Fruit fly (Drosophila melanogaster) whole organism, embryonic: ENCODE measurements around the gene CG1575.
A peak's percentile ranks its signal among the peaks of the same experiment; 100 is the strongest.

Experiments
- Antp ChIP-seq: fragments of 200-800 bp; sonication (Bioruptor generic); optimal IDR thresholded peaks from 3 replicates; lab custom pipeline; 2016; ENCODE audit warnings: missing biosample characterization, missing genetic modification characterization
- CG11085 ChIP-seq: fragments of 200-800 bp; sonication (Bioruptor generic); IDR thresholded peaks from 2 replicates; pipeline ENCODE4 v1.3.6; 2022; ENCODE audit warnings: missing biosample characterization, missing genetic modification characterization
- CG11398 ChIP-seq: fragments of 200-800 bp; sonication (Bioruptor generic); optimal IDR thresholded peaks from 2 replicates; lab custom pipeline; 2016; ENCODE audit warnings: missing biosample characterization, missing genetic modification characterization
- CG12744 ChIP-seq: fragments of 200-800 bp; sonication (Bioruptor generic); optimal IDR thresholded peaks from 2 replicates; lab custom pipeline; 2016; ENCODE audit warnings: missing biosample characterization, missing genetic modification characterization
- CG14014 ChIP-seq: fragments of 200-800 bp; sonication (Bioruptor generic); IDR thresholded peaks from 2 replicates; pipeline ENCODE4 v1.3.6; 2022; ENCODE audit warnings: missing biosample characterization, missing genetic modification characterization
- CG14710 ChIP-seq: fragments of 200-800 bp; sonication (Bioruptor generic); optimal IDR thresholded peaks from 3 replicates; lab custom pipeline; 2019; ENCODE audit warnings: missing biosample characterization, mild to moderate bottlenecking, missing genetic modification characterization, moderate library complexity
- CG14965 ChIP-seq: fragments of 200-800 bp; sonication (Bioruptor generic); optimal IDR thresholded peaks from 2 replicates; lab custom pipeline; 2016; ENCODE audit warnings: missing biosample characterization, missing genetic modification characterization, borderline replicate concordance
- CG15073 ChIP-seq: fragments of 200-800 bp; sonication (Bioruptor generic); optimal IDR thresholded peaks from 2 replicates; lab custom pipeline; 2016; ENCODE audit warnings: missing biosample characterization, missing genetic modification characterization
- CG1603 ChIP-seq: fragments of 200-800 bp; sonication (Bioruptor generic); optimal IDR thresholded peaks from 2 replicates; lab custom pipeline; 2019; ENCODE audit warnings: missing biosample characterization, mild to moderate bottlenecking, missing genetic modification characterization, moderate library complexity
- CG16779 ChIP-seq: fragments of 200-800 bp; sonication (Bioruptor generic); IDR thresholded peaks from 2 replicates; pipeline ENCODE4 v1.3.6; 2022; ENCODE audit warnings: missing biosample characterization, missing genetic modification characterization
- CG17359 ChIP-seq: fragments of 200-800 bp; sonication (Bioruptor generic); optimal IDR thresholded peaks from 3 replicates; lab custom pipeline; 2018; ENCODE audit warnings: missing biosample characterization, mild to moderate bottlenecking, missing genetic modification characterization, moderate library complexity
- CG17612 ChIP-seq: fragments of 200-800 bp; sonication (Bioruptor generic); IDR thresholded peaks from 2 replicates; pipeline ENCODE4 v1.3.6; 2022; ENCODE audit warnings: missing biosample characterization, missing genetic modification characterization
- CG2129 ChIP-seq: fragments of 200-800 bp; sonication (Bioruptor generic); IDR thresholded peaks from 2 replicates; pipeline ENCODE4 v1.3.6; 2022; ENCODE audit warnings: missing biosample characterization, missing genetic modification characterization; ENCODE audit not compliant: partially characterized antibody
- CG2199 ChIP-seq: fragments of 200-800 bp; sonication (Bioruptor generic); IDR thresholded peaks from 3 replicates; pipeline ENCODE4 v1.3.6; 2022; ENCODE audit warnings: missing biosample characterization, missing genetic modification characterization
- CG2889 ChIP-seq: fragments of 200-800 bp; sonication (Bioruptor generic); IDR thresholded peaks from 3 replicates; pipeline ENCODE4 v1.3.6; 2022; ENCODE audit warnings: missing biosample characterization, missing genetic modification characterization
- CG33557 ChIP-seq: fragments of 200-800 bp; sonication (Bioruptor generic); optimal IDR thresholded peaks from 2 replicates; lab custom pipeline; 2019; ENCODE audit warnings: missing biosample characterization, mild to moderate bottlenecking, missing genetic modification characterization, moderate library complexity
- CG5180 ChIP-seq: fragments of 200-800 bp; sonication (Bioruptor generic); optimal IDR thresholded peaks from 3 replicates; lab custom pipeline; 2017; ENCODE audit warnings: missing biosample characterization, missing genetic modification characterization, mild to moderate bottlenecking, moderate library complexity, missing genetic modification reagents
- CG6272 ChIP-seq: fragments of 200-800 bp; sonication (Bioruptor generic); IDR thresholded peaks from 2 replicates; pipeline ENCODE4 v1.3.6; 2022; ENCODE audit warnings: missing biosample characterization, missing genetic modification characterization
- CG7271 ChIP-seq: fragments of 200-800 bp; sonication (Bioruptor generic); optimal IDR thresholded peaks from 2 replicates; lab custom pipeline; 2018; ENCODE audit warnings: missing biosample characterization, mild to moderate bottlenecking, missing genetic modification characterization, moderate library complexity
- CG7556 ChIP-seq: fragments of 200-800 bp; sonication (Bioruptor generic); optimal IDR thresholded peaks from 2 replicates; lab custom pipeline; 2017; ENCODE audit warnings: missing biosample characterization, mild to moderate bottlenecking, missing genetic modification characterization
- CG8281 ChIP-seq: fragments of 200-800 bp; sonication (Bioruptor generic); optimal IDR thresholded peaks from 2 replicates; lab custom pipeline; 2018; ENCODE audit warnings: missing biosample characterization, mild to moderate bottlenecking, missing genetic modification characterization, moderate library complexity
- CG8924 ChIP-seq: fragments of 200-800 bp; optimal IDR thresholded peaks from 3 replicates; lab custom pipeline; 2019; ENCODE audit warnings: missing biosample characterization, mild to moderate bottlenecking, missing genetic modification characterization, moderate library complexity
- CG8944 ChIP-seq: fragments of 200-800 bp; sonication (Bioruptor generic); optimal IDR thresholded peaks from 3 replicates; lab custom pipeline; 2016; ENCODE audit warnings: missing biosample characterization, missing genetic modification characterization
- CG9817 ChIP-seq: fragments of 200-800 bp; sonication (Bioruptor generic); optimal IDR thresholded peaks from 2 replicates; lab custom pipeline; 2018; ENCODE audit warnings: missing biosample characterization, mild to moderate bottlenecking, missing genetic modification characterization, moderate library complexity
- CHES-1-like ChIP-seq: fragments of 200-800 bp; sonication (Bioruptor generic); optimal IDR thresholded peaks from 2 replicates; lab custom pipeline; 2016; ENCODE audit warnings: missing biosample characterization, missing genetic modification characterization
- CrebB ChIP-seq: fragments of 200-800 bp; sonication (Bioruptor generic); optimal IDR thresholded peaks from 3 replicates; lab custom pipeline; 2018; ENCODE audit warnings: missing biosample characterization, mild to moderate bottlenecking, missing genetic modification characterization
- D ChIP-seq, 2 experiments: fragments of 200-800 bp in 1 of 2; fragments of >200 bp in 1 of 2; sonication (Bioruptor generic) in 1 of 2; optimal IDR thresholded peaks; 2 replicates in 1 of 2; 3 replicates in 1 of 2; lab custom pipeline; 2017; ENCODE audit warnings: mild to moderate bottlenecking in 1 of 2, missing biosample characterization in 1 of 2, missing genetic modification characterization in 1 of 2, missing genetic modification reagents in 1 of 2
- D19A ChIP-seq: fragments of 200-800 bp; optimal IDR thresholded peaks from 3 replicates; lab custom pipeline; 2019; ENCODE audit warnings: missing biosample characterization, mild to moderate bottlenecking, missing genetic modification characterization, moderate library complexity
- Dfd ChIP-seq, 2 experiments: fragments of >200 bp; optimal IDR thresholded peaks; 2 replicates each; lab custom pipeline; 2017; ENCODE audit warnings: missing biosample characterization in 2 of 2, missing genetic modification characterization in 2 of 2
- Dip3 ChIP-seq: fragments of 200-800 bp; sonication (Bioruptor generic); optimal IDR thresholded peaks from 3 replicates; lab custom pipeline; 2016; ENCODE audit warnings: missing biosample characterization, missing genetic modification characterization
- E2f2 ChIP-seq: fragments of 200-800 bp; sonication (Bioruptor generic); IDR thresholded peaks from 2 replicates; pipeline ENCODE4 v1.3.6; 2022; ENCODE audit warnings: missing biosample characterization, missing genetic modification characterization
- Hand ChIP-seq: fragments of 200-800 bp; sonication (Bioruptor generic); optimal IDR thresholded peaks from 2 replicates; lab custom pipeline; 2017; ENCODE audit warnings: mild to moderate bottlenecking, missing biosample characterization, missing genetic modification reagents, missing genetic modification characterization
- Kr ChIP-seq: fragments of 200-800 bp; sonication (Bioruptor generic); optimal IDR thresholded peaks from 2 replicates; lab custom pipeline; 2017; ENCODE audit warnings: missing biosample characterization, mild to moderate bottlenecking, missing genetic modification characterization
- MTF-1 ChIP-seq: fragments of 200-800 bp; sonication (Bioruptor generic); optimal IDR thresholded peaks from 2 replicates; lab custom pipeline; 2018; ENCODE audit warnings: missing biosample characterization, mild to moderate bottlenecking, missing genetic modification characterization, borderline replicate concordance
- Med ChIP-seq: fragments of 200-800 bp; sonication (Bioruptor generic); peaks from one replicate; lab custom pipeline; 2016; ENCODE audit warnings: missing biosample characterization, missing genetic modification characterization, mild to moderate bottlenecking, inconsistent platforms, moderate library complexity
- Nf-YC ChIP-seq: fragments of 200-800 bp; optimal IDR thresholded peaks from 3 replicates; lab custom pipeline; 2019; ENCODE audit warnings: missing biosample characterization, mild to moderate bottlenecking, missing genetic modification characterization, moderate library complexity
- Spps ChIP-seq: fragments of 200-800 bp; sonication (Bioruptor generic); optimal IDR thresholded peaks from 2 replicates; lab custom pipeline; 2018; ENCODE audit warnings: missing biosample characterization, mild to moderate bottlenecking, missing genetic modification characterization
- bbx ChIP-seq: fragments of 200-800 bp; sonication (Bioruptor generic); IDR thresholded peaks from 2 replicates; pipeline ENCODE4 v1.3.6; 2022; ENCODE audit warnings: missing biosample characterization, missing genetic modification characterization; ENCODE audit not compliant: partially characterized antibody
- caup ChIP-seq: fragments of 200-800 bp; sonication (Bioruptor generic); optimal IDR thresholded peaks from 3 replicates; lab custom pipeline; 2017; ENCODE audit warnings: missing biosample characterization, mild to moderate bottlenecking, missing genetic modification characterization, moderate library complexity; ENCODE audit not compliant: severe bottlenecking
- fd3F ChIP-seq: fragments of 200-800 bp; sonication (Bioruptor generic); optimal IDR thresholded peaks from 2 replicates; lab custom pipeline; 2018; ENCODE audit warnings: missing biosample characterization, mild to moderate bottlenecking, missing genetic modification characterization, moderate library complexity
- maf-S ChIP-seq: fragments of 200-800 bp; sonication (Bioruptor generic); optimal IDR thresholded peaks from 2 replicates; lab custom pipeline; 2016; ENCODE audit warnings: missing biosample characterization, missing genetic modification characterization
- org-1 ChIP-seq: fragments of 200-800 bp; sonication (Bioruptor generic); optimal IDR thresholded peaks from 2 replicates; lab custom pipeline; 2017; ENCODE audit warnings: missing biosample characterization, missing genetic modification characterization
- p53 ChIP-seq: fragments of 200-800 bp; sonication (Bioruptor generic); optimal IDR thresholded peaks from 2 replicates; lab custom pipeline; 2016; ENCODE audit warnings: missing biosample characterization, missing genetic modification characterization
- pum ChIP-seq: fragments of 200-800 bp; sonication (Bioruptor generic); optimal IDR thresholded peaks from 2 replicates; lab custom pipeline; 2016; ENCODE audit warnings: missing biosample characterization, missing genetic modification characterization
- shn ChIP-seq: fragments of 200-800 bp; sonication (Bioruptor generic); optimal IDR thresholded peaks from 3 replicates; lab custom pipeline; 2016; ENCODE audit warnings: missing biosample characterization, missing genetic modification characterization
- sna ChIP-seq: fragments of 200-800 bp; sonication (Bioruptor generic); IDR thresholded peaks from 2 replicates; pipeline ENCODE4 v1.3.6; 2022; ENCODE audit warnings: missing biosample characterization, missing genetic modification characterization; ENCODE audit not compliant: partially characterized antibody
- sqz ChIP-seq: fragments of 200-800 bp; sonication (Bioruptor generic); optimal IDR thresholded peaks from 3 replicates; lab custom pipeline; 2018; ENCODE audit warnings: missing biosample characterization, mild to moderate bottlenecking, missing genetic modification characterization
- twi ChIP-seq: fragments of 200-800 bp; optimal IDR thresholded peaks from 2 replicates; lab custom pipeline; 2019; ENCODE audit warnings: missing biosample characterization, mild to moderate bottlenecking, missing genetic modification characterization, moderate library complexity
- zfh1 ChIP-seq: fragments of 200-800 bp; sonication (Bioruptor generic); IDR thresholded peaks from 3 replicates; pipeline ENCODE4 v1.3.6; 2022; ENCODE audit warnings: missing biosample characterization, missing genetic modification characterization

The CG1575 gene

DNA sequence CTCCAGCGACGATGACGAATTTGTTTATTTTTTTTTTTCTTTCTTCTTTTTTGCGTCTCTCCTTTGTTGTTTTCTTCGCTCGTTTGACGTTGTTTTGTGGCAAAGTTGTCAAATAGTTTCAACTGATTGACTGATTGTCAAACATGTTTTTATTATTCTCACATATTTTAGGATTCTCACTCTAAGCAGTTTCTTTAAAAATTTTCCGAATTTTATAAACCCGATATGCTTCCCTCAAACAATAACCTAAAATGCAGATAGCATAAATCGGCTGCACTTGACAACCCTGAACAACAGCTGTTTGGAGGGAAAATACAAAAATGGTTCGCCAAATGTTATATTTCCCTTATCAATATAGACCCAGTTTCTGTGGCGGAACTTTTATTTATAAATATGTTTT, 26.7 kb downstream of the CG1575 start, which contains the start of gene CG17982 (continued):
- TF ChIP-seq Dip3 (GFP tag; lab: Kevin White, UChicago) (peak; percentile 84), CG15073 (GFP tag; lab: Kevin White, UChicago) (peak; percentile 31), Hand (GFP tag; lab: Kevin White, UChicago) (peak; percentile 59), sqz (GFP tag; lab: Kevin White, UChicago) (peak; percentile 89), CG8944 (GFP tag; lab: Kevin White, UChicago) (peak; percentile 77), CG1603 (tag; lab: Kevin White, UChicago) (peak; percentile 82), org-1 (GFP tag; lab: Kevin White, UChicago) (peak; percentile 68), fd3F (peak; percentile 80), CG8924 (peak; percentile 87), CG5180 (peak; percentile 46), pum (peak; percentile 81), bbx (GFP tag; lab: Robert Waterston, UW) (peak; percentile 10; the same call in 1 of the 2 replicates), p53 (peak; percentile 72), caup (peak; percentile 82), twi (tag; lab: Kevin White, UChicago) (peak; percentile 66), shn (GFP tag; lab: Kevin White, UChicago) (peak; percentile 80), CG9817 (tag; lab: Kevin White, UChicago) (peak; percentile 89), CG11085 (GFP tag; lab: Robert Waterston, UW) (peak; percentile 64), CG12744 (peak; percentile 79), D19A (tag; lab: Kevin White, UChicago) (peak; percentile 77), CG14965 (GFP tag; lab: Kevin White, UChicago) (no peak), D (optimal IDR thresholded peaks at IDR 0.05; lab: Kevin White, UChicago) (no peak), D (GFP tag; optimal IDR thresholded peaks at IDR 0.05; lab: Kevin White, UChicago) (peak; percentile 67), E2f2 (GFP tag; lab: Robert Waterston, UW) (peak; percentile 85), CG7271 (peak; percentile 45), CG17612 (GFP tag; lab: Robert Waterston, UW) (peak; percentile 68), maf-S (peak; percentile 80), zfh1 (GFP tag; lab: Robert Waterston, UW) (peak; percentile 85), CG11398 (peak; percentile 69), CG8281 (tag; lab: Kevin White, UChicago) (peak; percentile 71), sna (GFP tag; lab: Robert Waterston, UW) (no peak), CG16779 (GFP tag; lab: Robert Waterston, UW) (peak; percentile 65; the same call in 1 of the 2 replicates), Spps (tag; lab: Kevin White, UChicago) (peak; percentile 63), Med (peak; percentile 98), CG6272 (0 out of 2 replicates have a peak, but pooled peaks have one; percentile 34), CG14710 (peak; percentile 83), CG2129 (GFP tag; lab: Robert Waterston, UW) (no peak), MTF-1 (peak; percentile 63), CG17359 (tag; lab: Kevin White, UChicago) (peak; percentile 92), Kr (GFP tag; lab: Kevin White, UChicago) (no peak), CG2889 (peak; percentile 67; the same call in 2 of the 3 replicates), CG14014 (peak; percentile 84), CHES-1-like (GFP tag; lab: Kevin White, UChicago) (peak; percentile 90), Antp (peak; percentile 84), CG7556 (GFP tag; lab: Kevin White, UChicago) (peak; percentile 80), CrebB (tag; lab: Kevin White, UChicago) (peak; percentile 75), CG33557 (GFP tag; lab: Kevin White, UChicago) (peak; percentile 81), Dfd (GFP tag; optimal IDR thresholded peaks at IDR 0.05; lab: Kevin White, UChicago) (no peak), Nf-YC (tag; lab: Kevin White, UChicago) (peak; percentile 81), CG2199 (GFP tag; lab: Robert Waterston, UW) (no peak)
